Worm (Caenorhabditis elegans) whole organism, L4 larva: ENCODE measurements around the gene lgc-40.

Experiments
- F26F4.8 ChIP-seq: fragments of 200-800 bp; sonication (Bioruptor generic); conservative IDR thresholded peaks from 2 replicates; pipeline ENCODE4 v1.3.6; 2022; ENCODE audit warnings: missing genetic modification characterization, missing compliant biosample characterization
- T20F7.1 ChIP-seq: fragments of 200-800 bp; sonication (Bioruptor generic); optimal IDR thresholded peaks from 2 replicates; lab custom pipeline; 2018; ENCODE audit warnings: mild to moderate bottlenecking, missing genetic modification characterization, missing compliant biosample characterization
- Y105C5A.15 ChIP-seq: fragments of 200-800 bp; sonication (Bioruptor generic); IDR thresholded peaks from 2 replicates; pipeline ENCODE4 v1.3.6; 2022; ENCODE audit warnings: missing genetic modification characterization, missing compliant biosample characterization
- Y5F2A.4 ChIP-seq: fragments of 200-800 bp; sonication (Bioruptor generic); optimal IDR thresholded peaks from 2 replicates; lab custom pipeline; 2018; ENCODE audit warnings: mild to moderate bottlenecking, missing genetic modification characterization, missing compliant biosample characterization
- aha-1 ChIP-seq: fragments of 150-350 bp; peaks from one replicate; lab custom pipeline; 2014; ENCODE audit warnings: missing biosample characterization, missing genetic modification characterization
- aly-2 ChIP-seq: sonication (generic microtip); optimal IDR thresholded peaks from 2 replicates; lab custom pipeline; 2018; ENCODE audit warnings: missing biosample characterization, missing genetic modification characterization
- ama-1 ChIP-seq: fragments of 150-350 bp; optimal IDR thresholded peaks from 2 replicates; lab custom pipeline; 2014; ENCODE audit warnings: inconsistent platforms, mixed read lengths
- ceh-28 ChIP-seq: fragments of 150-350 bp; optimal IDR thresholded peaks from 2 replicates; lab custom pipeline; 2014; ENCODE audit warnings: missing biosample characterization, missing genetic modification reagents, missing genetic modification characterization
- ceh-82 ChIP-seq: sonication (generic microtip); optimal IDR thresholded peaks from 2 replicates; lab custom pipeline; 2017; ENCODE audit warnings: missing biosample characterization, missing genetic modification characterization
- daf-12 ChIP-seq: fragments of 150-350 bp; optimal IDR thresholded peaks from 2 replicates; lab custom pipeline; 2014; ENCODE audit warnings: missing biosample characterization, missing genetic modification reagents, missing genetic modification characterization
- daf-16 ChIP-seq, 3 experiments: sonication (generic microtip); optimal IDR thresholded peaks; 2 replicates each; lab custom pipeline; 2016 to 2017; ENCODE audit warnings: missing genetic modification characterization in 3 of 3, missing genetic modification reagents in 3 of 3, mild to moderate bottlenecking in 2 of 3, missing compliant biosample characterization in 2 of 3, missing biosample characterization in 1 of 3, moderate library complexity in 1 of 3
- daf-19 ChIP-seq: fragments of 200-800 bp; sonication (Bioruptor generic); conservative IDR thresholded peaks from 2 replicates; pipeline ENCODE4 v1.3.6; 2022; ENCODE audit warnings: missing genetic modification characterization, missing compliant biosample characterization
- dmd-6 ChIP-seq: fragments of 200-800 bp; sonication (Bioruptor generic); IDR thresholded peaks from 2 replicates; pipeline ENCODE4 v1.3.6; 2022; ENCODE audit warnings: missing genetic modification reagents, missing genetic modification characterization, missing compliant biosample characterization
- dpl-1 ChIP-seq: fragments of 150-350 bp; optimal IDR thresholded peaks from 2 replicates; lab custom pipeline; 2014; ENCODE audit warnings: missing biosample characterization, missing genetic modification reagents, missing genetic modification characterization
- dve-1 ChIP-seq: sonication (generic microtip); optimal IDR thresholded peaks from 2 replicates; lab custom pipeline; 2017; ENCODE audit warnings: antibody characterized with exemption, mild to moderate bottlenecking, missing genetic modification characterization, missing compliant biosample characterization; ENCODE audit not compliant: insufficient read depth
- egl-43 ChIP-seq: fragments of 200-800 bp; sonication (Bioruptor generic); IDR thresholded peaks from 2 replicates; pipeline ENCODE4 v1.3.6; 2022; ENCODE audit warnings: missing genetic modification reagents, missing genetic modification characterization, missing compliant biosample characterization
- gei-8 ChIP-seq: fragments of 200-800 bp; sonication (Bioruptor generic); optimal IDR thresholded peaks from 2 replicates; lab custom pipeline; 2018; ENCODE audit warnings: mild to moderate bottlenecking, missing genetic modification characterization, missing compliant biosample characterization
- hlh-11 ChIP-seq: fragments of 200-800 bp; sonication (Bioruptor generic); optimal IDR thresholded peaks from 2 replicates; lab custom pipeline; 2018; ENCODE audit warnings: mild to moderate bottlenecking, missing genetic modification characterization, missing compliant biosample characterization
- hlh-30 ChIP-seq: sonication (generic microtip); optimal IDR thresholded peaks from 2 replicates; lab custom pipeline; 2017; ENCODE audit warnings: antibody characterized with exemption, mild to moderate bottlenecking, missing genetic modification characterization, missing compliant biosample characterization; ENCODE audit not compliant: insufficient read depth
- hmg-1.1 ChIP-seq: fragments of 200-800 bp; sonication (Bioruptor generic); IDR thresholded peaks from 2 replicates; pipeline ENCODE4 v1.3.6; 2022; ENCODE audit warnings: missing genetic modification reagents, missing genetic modification characterization, missing compliant biosample characterization
- lin-13 ChIP-seq: fragments of 150-350 bp; optimal IDR thresholded peaks from 2 replicates; lab custom pipeline; 2014; ENCODE audit warnings: missing biosample characterization, missing genetic modification reagents, missing genetic modification characterization
- mep-1 ChIP-seq: fragments of 150-350 bp; sonication (generic microtip); optimal IDR thresholded peaks from 3 replicates; lab custom pipeline; 2014; ENCODE audit warnings: missing biosample characterization, missing genetic modification characterization
- mes-2 ChIP-seq: sonication (generic microtip); optimal IDR thresholded peaks from 2 replicates; lab custom pipeline; 2016; ENCODE audit warnings: missing genotype, mild to moderate bottlenecking, missing genetic modification characterization, missing compliant biosample characterization; ENCODE audit not compliant: poor library complexity, severe bottlenecking
- mxl-3 ChIP-seq: fragments of 200-800 bp; sonication (Bioruptor generic); optimal IDR thresholded peaks from 2 replicates; lab custom pipeline; 2018; ENCODE audit warnings: mild to moderate bottlenecking, missing genetic modification characterization, missing compliant biosample characterization
- nhr-11 ChIP-seq: fragments of 150-350 bp; optimal IDR thresholded peaks from 2 replicates; lab custom pipeline; 2014; ENCODE audit warnings: missing biosample characterization, missing genetic modification characterization
- nhr-111 ChIP-seq: fragments of 200-800 bp; sonication (Bioruptor generic); optimal IDR thresholded peaks from 2 replicates; lab custom pipeline; 2018; ENCODE audit warnings: mild to moderate bottlenecking, missing genetic modification characterization, missing compliant biosample characterization
- nhr-28 ChIP-seq: fragments of 150-350 bp; optimal IDR thresholded peaks from 2 replicates; lab custom pipeline; 2014; ENCODE audit warnings: missing biosample characterization, missing genetic modification characterization
- nhr-42 ChIP-seq: fragments of 200-800 bp; sonication (Bioruptor generic); IDR thresholded peaks from 2 replicates; pipeline ENCODE4 v1.3.6; 2022; ENCODE audit warnings: missing genetic modification characterization, missing compliant biosample characterization
- nhr-6 ChIP-seq: fragments of 150-350 bp; optimal IDR thresholded peaks from 2 replicates; lab custom pipeline; 2014; ENCODE audit warnings: missing biosample characterization, missing genetic modification characterization
- nhr-77 ChIP-seq: fragments of 150-350 bp; optimal IDR thresholded peaks from 2 replicates; lab custom pipeline; 2014; ENCODE audit warnings: missing biosample characterization, missing genetic modification characterization
- pqm-1 ChIP-seq: sonication (generic microtip); optimal IDR thresholded peaks from 2 replicates; lab custom pipeline; 2017; ENCODE audit warnings: missing biosample characterization, missing genetic modification characterization
- sdz-12 ChIP-seq: fragments of 200-800 bp; sonication (Bioruptor generic); optimal IDR thresholded peaks from 2 replicates; lab custom pipeline; 2018; ENCODE audit warnings: mild to moderate bottlenecking, missing genetic modification characterization, missing compliant biosample characterization
- tag-97 ChIP-seq: fragments of 200-800 bp; sonication (Bioruptor generic); IDR thresholded peaks from 2 replicates; pipeline ENCODE4 v1.3.6; 2022; ENCODE audit warnings: missing genetic modification characterization, missing compliant biosample characterization
- zfp-3 ChIP-seq: fragments of 200-800 bp; sonication (Bioruptor generic); conservative IDR thresholded peaks from 2 replicates; pipeline ENCODE4 v1.3.6; 2022; ENCODE audit warnings: missing genetic modification reagents, missing genetic modification characterization, missing compliant biosample characterization
- ztf-7 ChIP-seq: fragments of 150-350 bp; optimal IDR thresholded peaks from 2 replicates; lab custom pipeline; 2014; ENCODE audit warnings: missing biosample characterization, missing genetic modification characterization

lgc-40 gene

ce11 chrX:2372134-2372533, 12.2 kb downstream of the lgc-40 start:
- peak; percentile 79 for TF ChIP-seq aha-1 (tag; lab: Kevin White, UChicago)
- TF ChIP-seq sdz-12 (GFP tag; lab: Kevin White, UChicago), result no peak
- TF ChIP-seq nhr-77 (tag; lab: Kevin White, UChicago), result peak; percentile 21
- peak; percentile 65 for TF ChIP-seq nhr-28 (tag; lab: Kevin White, UChicago)
- TF ChIP-seq nhr-6 (tag; lab: Kevin White, UChicago), result peak; percentile 46
- no peak for TF ChIP-seq Y105C5A.15 (GFP tag; lab: Robert Waterston, UW)
- TF ChIP-seq F26F4.8 (GFP tag; lab: Robert Waterston, UW), result no peak
- peak; percentile 9 for TF ChIP-seq lin-13 (GFP tag; lab: Kevin White, UChicago)
- TF ChIP-seq daf-16 (GFP tag; optimal IDR thresholded peaks at IDR 0.05; lab: Kevin White, UChicago), result no peak
- TF ChIP-seq daf-16 (tag; optimal IDR thresholded peaks at IDR 0.05; lab: Kevin White, UChicago), result peak; percentile 82
- peak; percentile 59 for TF ChIP-seq dmd-6 (GFP tag; lab: Robert Waterston, UW)
- peak; percentile 52 for TF ChIP-seq mxl-3 (GFP tag; lab: Kevin White, UChicago)
- peak; percentile 63 for TF ChIP-seq dve-1 (tag; lab: Kevin White, UChicago)
- no peak for TF ChIP-seq tag-97 (GFP tag; lab: Robert Waterston, UW)
- TF ChIP-seq hlh-11 (tag; lab: Kevin White, UChicago), result peak; percentile 69
- peak; percentile 41 for TF ChIP-seq hlh-30 (tag; lab: Kevin White, UChicago)
- peak; percentile 61 for TF ChIP-seq mes-2 (tag; lab: Kevin White, UChicago)
- peak; percentile 78 for TF ChIP-seq pqm-1
- no peak for TF ChIP-seq Y5F2A.4 (GFP tag; lab: Kevin White, UChicago)
- TF ChIP-seq mep-1 (tag; lab: Kevin White, UChicago), result peak; percentile 35

ce11 chrX:2375300-2376035, 15.6 kb downstream of the lgc-40 start, which contains the start of gene F47G3.3:
Gene F47G3.3 (plus strand): TSS chrX:2375985.
- TF ChIP-seq ama-1 (no peak), egl-43 (GFP tag; lab: Robert Waterston, UW) (no peak), aha-1 (tag; lab: Kevin White, UChicago) (peak; percentile 60), nhr-11 (tag; lab: Kevin White, UChicago) (no peak)

ce11 chrX:2380818-2381217, 20.9 kb downstream of the lgc-40 start:
- TF ChIP-seq hmg-1.1 (no peak), nhr-42 (GFP tag; lab: Robert Waterston, UW) (no peak), zfp-3 (GFP tag; lab: Robert Waterston, UW) (no peak), daf-12 (tag; lab: Kevin White, UChicago) (no peak), ceh-28 (tag; lab: Kevin White, UChicago) (no peak), gei-8 (GFP tag; lab: Kevin White, UChicago) (no peak), hlh-30 (tag; lab: Kevin White, UChicago) (peak; percentile 36), ztf-7 (tag; lab: Kevin White, UChicago) (no peak), ceh-82 (no peak), daf-16 (GFP tag; optimal IDR thresholded peaks at IDR 0.05; lab: Kevin White, UChicago) (peak in 1 of 2 experiments; percentile 4), daf-16 (tag; optimal IDR thresholded peaks at IDR 0.05; lab: Kevin White, UChicago) (no peak), nhr-28 (tag; lab: Kevin White, UChicago) (peak; percentile 44), aly-2 (tag; lab: Kevin White, UChicago) (no peak), dpl-1 (GFP tag; lab: Kevin White, UChicago) (no peak), daf-19 (no peak), nhr-111 (GFP tag; lab: Kevin White, UChicago) (no peak), T20F7.1 (GFP tag; lab: Kevin White, UChicago) (no peak), sdz-12 (GFP tag; lab: Kevin White, UChicago) (no peak), nhr-77 (tag; lab: Kevin White, UChicago) (no peak)
